Fruit fly (Drosophila melanogaster): ENCODE data around the gene CG3277.

The CG3277 gene

DNA sequence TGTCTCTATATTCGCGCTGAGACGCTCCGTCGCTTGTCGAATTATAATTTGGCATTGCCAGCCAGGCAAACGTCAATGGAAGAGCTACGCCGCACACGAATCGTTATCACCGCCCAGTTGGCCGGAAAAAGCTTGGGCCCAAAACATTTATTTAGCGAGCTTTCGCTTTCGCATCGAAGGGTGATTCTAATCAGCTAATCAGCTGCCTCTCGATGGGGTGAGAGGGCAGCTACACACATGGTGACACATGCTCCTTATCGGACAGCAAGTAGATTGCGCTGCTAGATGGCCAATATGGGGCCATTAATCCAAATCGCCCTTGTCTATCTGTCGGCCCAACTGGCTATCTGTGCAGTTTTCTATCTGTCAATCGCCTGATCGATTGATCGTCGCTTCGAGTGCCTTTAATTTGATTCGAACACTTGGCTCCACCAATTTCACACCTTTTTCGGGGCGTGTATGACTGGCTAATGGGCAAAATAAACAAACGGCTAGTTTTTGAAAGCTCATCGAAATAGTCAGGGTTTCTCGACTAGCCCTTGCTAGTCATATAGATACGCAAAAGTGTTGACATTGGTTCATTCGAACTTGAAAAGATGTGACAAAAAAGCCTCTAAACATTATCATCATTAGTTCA is 62.3 kb downstream of the CG3277 start:
- TF ChIP-seq fkh (GFP tag; optimal IDR thresholded peaks at IDR 0.05) (peak; percentile 64), vri (GFP tag; optimal IDR thresholded peaks at IDR 0.05) (peak; percentile 35), Blimp-1 (GFP tag; optimal IDR thresholded peaks at IDR 0.05) (no peak)
